Worm (Caenorhabditis elegans): Measurements from ENCODE around the gene dhs-11.
A peak's percentile ranks its signal among the peaks of the same experiment; 100 is the strongest.

Gene dhs-11

DNA sequence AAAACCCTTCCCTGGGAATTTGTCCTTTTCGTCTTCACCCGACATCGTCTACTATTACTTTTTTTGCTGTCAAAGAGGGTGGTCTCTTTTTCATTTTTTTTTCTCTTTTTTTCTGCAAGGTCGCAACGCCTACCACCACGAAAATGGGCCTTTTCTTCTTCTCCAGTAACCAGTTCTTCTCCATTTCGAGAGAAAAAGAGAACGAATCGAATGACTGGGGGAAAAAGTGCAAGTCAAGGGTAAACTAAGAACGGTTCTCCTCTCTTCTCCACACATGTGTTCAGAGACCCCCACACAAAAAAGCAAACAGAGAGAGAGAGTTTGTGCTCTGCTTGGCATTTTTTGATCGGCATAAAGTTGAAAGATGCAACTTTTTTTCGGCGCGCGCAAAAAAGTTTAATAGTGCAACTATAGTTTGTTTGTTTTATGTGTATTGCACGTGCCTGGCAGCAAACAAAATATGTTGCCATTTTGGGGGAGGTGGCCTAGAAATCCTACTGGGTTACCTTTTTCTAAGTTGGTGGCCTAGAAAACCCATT lies 6.1 kb downstream of the dhs-11 start (continued):
- TF ChIP-seq mep-1 (tag; optimal IDR thresholded peaks at IDR 0.05): peak; percentile 27
- TF ChIP-seq dve-1 (tag; optimal IDR thresholded peaks at IDR 0.05; ENCODE audit: insufficient read depth): peak; percentile 23
- TF ChIP-seq nhr-6 (tag; optimal IDR thresholded peaks at IDR 0.05): peak; percentile 34
- peak; percentile 1 for TF ChIP-seq mes-2 (tag; optimal IDR thresholded peaks at IDR 0.05; ENCODE audit: poor library complexity, severe bottlenecking)
- no peak for TF ChIP-seq spr-3 (GFP tag; optimal IDR thresholded peaks at IDR 0.05)
- no peak for TF ChIP-seq pqm-1 (tag; optimal IDR thresholded peaks at IDR 0.05)
- no peak for TF ChIP-seq daf-12 (tag; optimal IDR thresholded peaks at IDR 0.05)

DNA sequence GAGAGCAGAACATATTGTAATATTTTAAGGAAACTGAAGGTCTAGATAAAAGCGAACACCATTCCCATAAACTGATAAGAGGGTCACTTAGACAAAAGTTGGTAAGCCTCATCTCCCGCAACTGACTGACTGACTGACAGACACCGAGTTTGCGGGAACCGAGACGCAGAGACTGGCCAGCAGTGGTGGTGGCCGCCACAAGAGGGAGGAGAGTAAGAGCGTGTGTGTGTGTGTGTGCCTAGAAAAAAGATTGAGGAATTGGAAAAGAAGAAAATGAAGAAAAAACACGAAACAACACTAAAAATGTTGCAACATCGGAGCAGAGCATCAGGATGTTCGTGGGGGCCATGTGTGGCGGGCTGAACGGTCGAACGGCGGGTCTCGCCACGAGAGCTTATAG lies 8.1 kb downstream of the dhs-11 start:
- TF ChIP-seq mdl-1 (tag; optimal IDR thresholded peaks at IDR 0.05): peak in 1 of 2 experiments; percentile 39
- no peak for TF ChIP-seq mxl-3 (GFP tag; optimal IDR thresholded peaks at IDR 0.05)
- TF ChIP-seq mes-2 (tag; optimal IDR thresholded peaks at IDR 0.05; ENCODE audit: poor library complexity, severe bottlenecking): peak; percentile 38
- no peak for TF ChIP-seq nhr-11 (tag; optimal IDR thresholded peaks at IDR 0.05)
- TF ChIP-seq hlh-30 (tag; optimal IDR thresholded peaks at IDR 0.05; ENCODE audit: insufficient read depth): peak; percentile 33
- peak; percentile 92 for TF ChIP-seq aha-1 (tag)
- TF ChIP-seq nhr-28 (tag; optimal IDR thresholded peaks at IDR 0.05): peak; percentile 10
- TF ChIP-seq unc-62 (GFP tag; optimal IDR thresholded peaks at IDR 0.05 in 1 of 2): peak in 1 of 2 experiments; percentile 71
- TF ChIP-seq unc-62 (tag; optimal IDR thresholded peaks at IDR 0.05): no peak

DNA sequence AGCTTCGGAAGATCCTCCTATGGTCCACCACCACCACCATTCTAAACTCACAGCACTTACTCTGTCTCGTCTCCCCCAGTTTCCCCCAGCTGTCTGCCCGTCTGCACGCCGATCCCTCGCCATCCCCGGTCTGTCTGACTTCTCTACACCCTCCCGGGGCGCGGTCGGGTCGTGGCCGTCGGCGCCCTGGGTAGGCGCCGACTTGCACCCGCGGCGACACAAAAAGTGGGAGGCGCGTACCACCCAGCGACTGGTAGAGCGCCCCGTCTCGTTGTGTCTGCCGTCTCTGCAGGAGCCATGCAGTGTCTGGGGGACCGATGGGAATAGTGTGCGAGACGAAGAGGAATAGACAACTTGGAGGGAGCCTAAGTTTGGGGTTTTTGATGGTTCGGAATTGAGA lies 8.6 kb downstream of the dhs-11 start:
- TF ChIP-seq D1046.2 (GFP tag; IDR thresholded peaks at IDR 0.05) (no peak), ceh-32 (tag; optimal IDR thresholded peaks at IDR 0.05; ENCODE audit: poor library complexity) (no peak), php-3 (GFP tag; IDR thresholded peaks at IDR 0.05) (peak; percentile 72; the same call in 1 of the 2 replicates), ceh-44 (GFP tag; IDR thresholded peaks at IDR 0.05) (no peak), madf-9 (GFP tag; conservative IDR thresholded peaks at IDR 0.05) (peak; percentile 54; the same call in 1 of the 2 replicates), pqm-1 (tag; optimal IDR thresholded peaks at IDR 0.05) (no peak), T20F7.1 (GFP tag; optimal IDR thresholded peaks at IDR 0.05) (no peak), F10B5.3 (tag; optimal IDR thresholded peaks at IDR 0.05) (peak; percentile 7), cey-2 (tag; optimal IDR thresholded peaks at IDR 0.05; ENCODE audit: borderline replicate concordance, insufficient read depth) (no peak), dmd-8 (GFP tag; IDR thresholded peaks at IDR 0.05) (0 out of 2 replicates have a peak, but pooled peaks have one; percentile 50), Y48G9A.11 (GFP tag; IDR thresholded peaks at IDR 0.05) (no peak), nhr-25 (tag; optimal IDR thresholded peaks at IDR 0.05; ENCODE audit: borderline replicate concordance, insufficient read depth) (peak; percentile 81), snpc-4 (tag; optimal IDR thresholded peaks at IDR 0.05) (no peak), F37D6.2 (tag; optimal IDR thresholded peaks at IDR 0.05) (peak; percentile 81), zfp-3 (GFP tag; conservative IDR thresholded peaks at IDR 0.05) (no peak), nhr-10 (tag; optimal IDR thresholded peaks at IDR 0.05) (peak; percentile 86), ZK546.5 (tag; optimal IDR thresholded peaks at IDR 0.05) (peak in 1 of 2 experiments; percentile 33), lin-29 (GFP tag; IDR thresholded peaks at IDR 0.05) (peak; percentile 43; the same call in 1 of the 2 replicates), set-16 (GFP tag; IDR thresholded peaks at IDR 0.05) (peak; percentile 100), unc-62 (GFP tag; optimal IDR thresholded peaks at IDR 0.05 in 1 of 2) (peak in 1 of 2 experiments; percentile 97), unc-62 (tag; optimal IDR thresholded peaks at IDR 0.05) (no peak), R02D3.7 (tag; optimal IDR thresholded peaks at IDR 0.05) (no peak), zip-11 (GFP tag; IDR thresholded peaks at IDR 0.05) (0 out of 2 replicates have a peak, but pooled peaks have one; percentile 51), lir-3 (tag; optimal IDR thresholded peaks at IDR 0.05) (no peak), ces-1 (GFP tag; optimal IDR thresholded peaks at IDR 0.05) (no peak), hlh-11 (tag; optimal IDR thresholded peaks at IDR 0.05) (peak; percentile 97), nhr-41 (GFP tag; IDR thresholded peaks at IDR 0.05) (peak; percentile 92; the same call in 1 of the 2 replicates), lin-1 (GFP tag; IDR thresholded peaks at IDR 0.05) (peak; percentile 64; the same call in 1 of the 2 replicates), daf-12 (tag; optimal IDR thresholded peaks at IDR 0.05) (no peak), F26F4.8 (GFP tag; conservative IDR thresholded peaks at IDR 0.05) (no peak), ama-1 (optimal IDR thresholded peaks at IDR 0.05) (no peak), ceh-62 (tag; optimal IDR thresholded peaks at IDR 0.05) (no peak), fos-1 (tag; optimal IDR thresholded peaks at IDR 0.05) (no peak), madf-5 (GFP tag; IDR thresholded peaks at IDR 0.05) (no peak), lin-38 (GFP tag; IDR thresholded peaks at IDR 0.05) (peak; percentile 70)
